Fruit fly (Drosophila melanogaster): ENCODE data around the gene Cht5.

Cht5 gene

DNA sequence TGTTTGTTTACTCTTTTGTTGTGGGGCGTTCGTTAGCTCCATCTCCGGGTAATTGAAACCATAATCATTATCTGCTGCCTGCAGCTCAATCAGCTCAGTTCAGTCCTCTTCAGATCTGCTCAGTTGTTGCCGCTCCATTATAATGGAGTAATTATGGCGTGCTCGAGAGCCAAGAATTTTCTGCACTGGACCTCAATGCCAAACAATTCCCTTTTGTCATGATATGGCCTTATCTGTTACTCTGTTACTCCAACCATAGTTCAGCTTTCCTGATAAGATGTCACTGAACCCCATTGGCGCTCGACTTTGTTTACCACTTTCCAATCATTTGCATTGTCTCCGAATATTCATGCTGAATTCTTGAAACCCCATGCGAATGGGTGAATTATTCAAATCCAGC lies 23.5 kb downstream of the Cht5 start:
- no peak for TF ChIP-seq Sin3A (optimal IDR thresholded peaks at IDR 0.05)
- no peak for TF ChIP-seq ttk (optimal IDR thresholded peaks at IDR 0.05)
- no peak for TF ChIP-seq h (optimal IDR thresholded peaks at IDR 0.05)
- no peak for TF ChIP-seq psq (optimal IDR thresholded peaks at IDR 0.05)
- no peak for TF ChIP-seq Myc (optimal IDR thresholded peaks at IDR 0.05)
- no peak for TF ChIP-seq insv (optimal IDR thresholded peaks at IDR 0.05)

DNA sequence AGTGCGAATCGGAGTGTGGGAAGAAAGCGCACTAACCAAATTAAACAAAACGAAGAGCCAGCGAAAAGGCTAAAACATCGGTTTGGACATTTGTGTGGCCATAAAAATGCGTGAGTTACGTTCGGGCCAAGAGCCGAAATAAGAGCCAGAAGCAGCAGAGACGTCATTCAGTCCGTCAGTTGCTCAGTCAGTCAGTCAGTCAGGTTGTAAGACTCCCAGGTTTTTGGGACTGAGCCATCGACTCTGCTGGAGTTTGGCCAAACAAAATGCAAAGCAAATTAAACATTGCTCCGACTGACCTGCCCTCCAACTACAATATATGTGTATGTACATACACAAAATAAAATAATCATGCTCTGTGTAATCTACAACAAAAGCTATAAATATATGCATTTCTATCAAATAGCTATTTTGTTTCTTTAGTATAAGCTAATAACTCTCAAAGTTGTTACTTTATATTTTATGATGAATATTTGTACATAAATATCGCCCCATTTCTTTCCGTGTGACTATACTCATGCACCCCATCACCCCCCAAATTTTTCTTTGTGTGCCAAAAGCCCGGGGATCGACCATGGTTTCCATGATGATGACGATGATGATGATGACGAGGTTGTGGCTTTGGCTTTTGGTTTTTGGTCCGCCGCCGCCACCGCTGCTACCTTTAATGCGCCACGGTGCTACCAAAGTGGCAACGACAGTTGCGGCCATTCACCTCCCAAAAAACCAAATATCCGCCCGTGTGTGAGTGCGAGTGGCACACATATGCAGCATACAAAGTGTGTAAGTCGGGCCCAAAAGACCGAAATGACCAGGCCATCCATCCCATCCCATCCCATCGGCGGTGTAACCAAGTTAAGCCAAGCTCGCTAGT lies 26.0 kb downstream of the Cht5 start:
- TF ChIP-seq insv (optimal IDR thresholded peaks at IDR 0.05), result no peak
- no peak for TF ChIP-seq ttk (optimal IDR thresholded peaks at IDR 0.05)
- TF ChIP-seq Sin3A (optimal IDR thresholded peaks at IDR 0.05), result no peak
- TF ChIP-seq Myc (optimal IDR thresholded peaks at IDR 0.05), result no peak
- no peak for TF ChIP-seq h (optimal IDR thresholded peaks at IDR 0.05)
- no peak for TF ChIP-seq psq (optimal IDR thresholded peaks at IDR 0.05)

dm6 chr3R:13793979-13794665 lies 26.8 kb downstream of the Cht5 start:
- TF ChIP-seq Sin3A (optimal IDR thresholded peaks at IDR 0.05) (no peak), psq (optimal IDR thresholded peaks at IDR 0.05) (no peak), ttk (optimal IDR thresholded peaks at IDR 0.05) (no peak), insv (optimal IDR thresholded peaks at IDR 0.05) (no peak), h (optimal IDR thresholded peaks at IDR 0.05) (no peak), Myc (optimal IDR thresholded peaks at IDR 0.05) (no peak)

dm6 chr3R:13794666-13795055 lies 27.3 kb downstream of the Cht5 start:
- no peak for TF ChIP-seq psq (optimal IDR thresholded peaks at IDR 0.05)
- TF ChIP-seq ttk (optimal IDR thresholded peaks at IDR 0.05), result no peak
- no peak for TF ChIP-seq Myc (optimal IDR thresholded peaks at IDR 0.05)
- no peak for TF ChIP-seq insv (optimal IDR thresholded peaks at IDR 0.05)
- TF ChIP-seq h (optimal IDR thresholded peaks at IDR 0.05), result no peak
- no peak for TF ChIP-seq Sin3A (optimal IDR thresholded peaks at IDR 0.05)

dm6 chr3R:13796071-13796470 lies 28.7 kb downstream of the Cht5 start:
- TF ChIP-seq Sin3A (optimal IDR thresholded peaks at IDR 0.05) (no peak), ttk (optimal IDR thresholded peaks at IDR 0.05) (no peak), psq (optimal IDR thresholded peaks at IDR 0.05) (no peak), h (optimal IDR thresholded peaks at IDR 0.05) (no peak), Myc (optimal IDR thresholded peaks at IDR 0.05) (no peak), insv (optimal IDR thresholded peaks at IDR 0.05) (no peak)

dm6 chr3R:13796607-13797246 lies 29.4 kb downstream of the Cht5 start:
- no peak for TF ChIP-seq insv (optimal IDR thresholded peaks at IDR 0.05)
- TF ChIP-seq Sin3A (optimal IDR thresholded peaks at IDR 0.05), result no peak
- no peak for TF ChIP-seq Myc (optimal IDR thresholded peaks at IDR 0.05)
- TF ChIP-seq h (optimal IDR thresholded peaks at IDR 0.05), result no peak
- TF ChIP-seq psq (optimal IDR thresholded peaks at IDR 0.05), result no peak
- no peak for TF ChIP-seq ttk (optimal IDR thresholded peaks at IDR 0.05)

DNA sequence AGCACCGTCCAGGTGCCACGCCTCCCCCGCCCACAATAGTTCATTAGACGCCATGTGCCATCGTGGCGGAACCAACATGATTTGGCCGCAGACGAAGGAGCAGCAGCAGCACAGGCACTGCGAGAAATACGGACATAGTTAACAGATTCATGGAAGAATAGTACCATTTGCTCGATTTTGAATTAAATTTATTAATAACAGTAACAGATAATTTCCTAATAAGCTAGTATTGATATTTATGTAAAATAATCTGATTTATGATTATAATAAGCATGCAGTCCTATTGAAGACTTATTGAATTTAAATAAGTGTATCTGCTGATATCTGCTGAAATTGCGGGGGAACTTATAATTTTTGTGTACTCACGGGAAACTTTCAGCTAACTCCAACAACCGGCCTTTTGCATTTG lies 29.9 kb downstream of the Cht5 start:
- no peak for TF ChIP-seq ttk (optimal IDR thresholded peaks at IDR 0.05)
- TF ChIP-seq insv (optimal IDR thresholded peaks at IDR 0.05), result no peak
- no peak for TF ChIP-seq psq (optimal IDR thresholded peaks at IDR 0.05)
- no peak for TF ChIP-seq Sin3A (optimal IDR thresholded peaks at IDR 0.05)
- TF ChIP-seq h (optimal IDR thresholded peaks at IDR 0.05), result no peak
- no peak for TF ChIP-seq Myc (optimal IDR thresholded peaks at IDR 0.05)

DNA sequence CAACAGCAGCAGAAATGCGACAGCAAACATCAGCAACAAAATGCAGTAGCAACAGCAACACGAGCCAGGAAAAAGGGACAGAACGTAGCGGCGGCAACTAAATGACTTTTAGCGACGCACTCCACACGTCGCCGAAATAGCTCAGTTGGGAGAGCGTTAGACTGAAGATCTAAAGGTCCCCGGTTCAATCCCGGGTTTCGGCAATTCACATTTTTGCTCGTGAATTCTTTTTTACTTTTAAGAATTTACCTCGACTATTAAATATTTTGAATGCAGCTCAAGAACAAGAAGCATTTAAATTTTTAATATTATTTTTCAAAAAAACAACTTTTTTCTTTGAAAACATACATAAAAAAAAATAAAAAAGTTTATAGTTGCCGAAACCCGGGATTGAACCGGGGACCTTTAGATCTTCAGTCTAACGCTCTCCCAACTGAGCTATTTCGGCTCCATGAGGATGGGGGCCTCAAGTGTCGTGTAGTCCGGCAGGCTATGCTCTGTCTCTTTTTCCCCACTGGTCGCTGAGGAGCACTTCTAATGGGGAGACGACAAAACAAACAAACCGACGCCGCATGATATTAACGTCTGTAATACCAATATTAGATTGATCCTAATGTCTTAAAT lies 30.6 kb downstream of the Cht5 start:
- no peak for TF ChIP-seq Myc (optimal IDR thresholded peaks at IDR 0.05)
- no peak for TF ChIP-seq Sin3A (optimal IDR thresholded peaks at IDR 0.05)
- no peak for TF ChIP-seq psq (optimal IDR thresholded peaks at IDR 0.05)
- TF ChIP-seq ttk (optimal IDR thresholded peaks at IDR 0.05), result no peak
- no peak for TF ChIP-seq insv (optimal IDR thresholded peaks at IDR 0.05)
- TF ChIP-seq h (optimal IDR thresholded peaks at IDR 0.05), result no peak

DNA sequence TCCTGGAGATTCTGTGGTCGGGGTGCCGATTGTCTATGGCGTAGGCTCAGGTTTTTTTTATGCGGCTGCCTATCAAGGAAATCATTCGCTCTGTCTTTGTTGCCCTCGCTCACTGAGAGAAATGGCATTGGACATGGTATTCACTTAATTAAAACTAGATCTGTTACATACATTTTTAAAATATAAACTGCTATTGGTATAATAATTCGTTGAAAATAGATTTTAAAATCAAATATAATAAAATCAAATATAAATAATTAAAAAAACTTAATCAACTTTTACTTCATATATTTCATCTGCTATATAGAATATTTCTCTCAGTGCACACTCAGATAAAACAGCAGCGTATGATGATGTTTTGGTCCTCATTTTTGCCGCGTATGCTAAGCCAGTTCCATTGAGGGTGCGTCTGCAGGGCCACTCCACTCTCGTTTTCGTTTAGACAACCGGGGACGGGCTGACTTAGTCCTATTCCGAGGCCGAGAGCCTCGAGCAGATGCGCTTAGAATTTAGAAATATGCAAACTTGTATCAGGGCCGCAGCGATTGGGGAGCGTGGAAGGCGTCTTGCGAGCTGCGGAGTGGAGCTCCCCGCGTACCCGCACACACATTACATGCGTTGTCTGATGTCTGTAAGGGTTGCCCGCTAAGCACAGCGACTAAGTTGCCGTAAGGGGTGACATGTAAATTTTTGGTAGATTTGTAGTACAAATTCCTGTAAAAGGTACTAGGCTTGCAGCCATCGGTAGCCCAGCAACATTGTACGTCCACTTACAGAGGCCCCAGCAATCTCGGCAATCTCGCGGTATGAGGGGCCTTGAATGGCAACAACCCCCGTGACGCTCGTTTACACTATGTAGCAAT lies 32.4 kb downstream of the Cht5 start:
- no peak for TF ChIP-seq psq (optimal IDR thresholded peaks at IDR 0.05)
- no peak for TF ChIP-seq Myc (optimal IDR thresholded peaks at IDR 0.05)
- no peak for TF ChIP-seq insv (optimal IDR thresholded peaks at IDR 0.05)
- TF ChIP-seq ttk (optimal IDR thresholded peaks at IDR 0.05), result no peak
- no peak for TF ChIP-seq h (optimal IDR thresholded peaks at IDR 0.05)
- TF ChIP-seq Sin3A (optimal IDR thresholded peaks at IDR 0.05), result no peak

DNA sequence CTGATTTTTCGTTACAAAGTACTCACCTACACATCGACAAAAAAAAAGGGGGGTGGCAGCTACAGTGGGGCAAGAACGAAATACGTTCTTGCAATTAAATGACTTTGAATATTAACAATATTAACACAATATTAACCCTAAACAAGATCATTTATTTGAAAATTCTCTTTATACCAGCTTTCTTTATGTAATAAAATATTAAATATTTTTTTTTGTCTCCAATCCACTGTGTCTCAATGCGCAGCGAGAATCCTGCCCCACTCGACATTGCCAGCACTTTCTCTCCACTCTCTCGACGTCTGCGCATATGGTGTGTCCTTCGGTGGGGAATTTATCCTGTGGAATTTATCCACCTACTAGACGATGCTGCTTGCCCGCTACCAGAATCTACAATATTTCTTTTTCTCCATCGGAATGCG lies 33.1 kb downstream of the Cht5 start:
- TF ChIP-seq insv (optimal IDR thresholded peaks at IDR 0.05) (no peak), ttk (optimal IDR thresholded peaks at IDR 0.05) (no peak), psq (optimal IDR thresholded peaks at IDR 0.05) (no peak), Myc (optimal IDR thresholded peaks at IDR 0.05) (no peak)

Measured in Kc167 (cell line).